Fruit fly (Drosophila melanogaster): Measurements from ENCODE around the gene CG14323.

CG14323 gene

DNA sequence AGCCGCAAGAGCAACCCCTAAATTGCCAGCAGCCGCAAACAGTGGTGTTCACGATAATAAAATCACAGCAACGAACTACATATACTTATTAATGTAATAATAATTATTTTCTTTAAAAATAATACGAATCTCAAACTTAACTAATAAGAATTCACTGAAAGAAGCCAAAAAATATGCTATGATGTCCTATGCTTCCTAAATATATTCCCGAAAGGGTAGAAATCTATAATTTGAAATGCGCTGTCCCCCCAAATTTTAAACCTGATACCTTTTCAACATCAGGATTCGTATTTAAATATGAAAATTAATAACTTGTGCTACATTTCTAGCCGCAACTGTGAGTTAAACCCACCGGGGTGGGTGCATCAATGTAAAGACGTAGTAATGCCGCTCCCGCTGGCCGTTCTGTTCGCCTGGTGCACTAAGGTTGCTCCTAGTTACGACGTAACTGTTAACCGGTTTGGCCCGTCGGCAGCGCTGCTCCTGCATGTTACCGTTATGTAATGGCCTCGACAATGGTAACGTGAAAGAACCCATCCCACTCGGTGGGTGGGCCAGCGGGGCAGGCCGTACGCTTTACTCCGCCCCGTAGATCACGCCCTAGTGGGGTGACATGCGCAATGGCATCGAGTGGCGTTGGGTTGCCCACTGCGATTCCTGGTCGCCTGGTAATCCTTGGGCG, 17.6 kb downstream of the CG14323 start (continued):
- TF ChIP-seq unc-4 (GFP tag; IDR thresholded peaks at IDR 0.05; ENCODE audit: partially characterized antibody), result no peak
- TF ChIP-seq CG15073 (GFP tag; optimal IDR thresholded peaks at IDR 0.05), result peak; percentile 45
- peak; percentile 70 for TF ChIP-seq Vsx1 (GFP tag; optimal IDR thresholded peaks at IDR 0.05)
- peak; percentile 92 for TF ChIP-seq dmrt11E (tag; optimal IDR thresholded peaks at IDR 0.05)
- 0 out of 2 replicates have a peak, but pooled peaks have one; percentile 19 for TF ChIP-seq CG11085 (GFP tag; IDR thresholded peaks at IDR 0.05)
- TF ChIP-seq CG7271 (tag; optimal IDR thresholded peaks at IDR 0.05), result peak; percentile 69
- TF ChIP-seq CG11696 (GFP tag; IDR thresholded peaks at IDR 0.05), result peak; percentile 97
- TF ChIP-seq CG3838 (GFP tag; optimal IDR thresholded peaks at IDR 0.05), result no peak
- peak; percentile 41; the same call in 1 of the 2 replicates for TF ChIP-seq sna (GFP tag; IDR thresholded peaks at IDR 0.05; ENCODE audit: partially characterized antibody)
- no peak for TF ChIP-seq prd (optimal IDR thresholded peaks at IDR 0.05)
- TF ChIP-seq prd (GFP tag; IDR thresholded peaks at IDR 0.05), result peak; percentile 87
- TF ChIP-seq Rx (GFP tag; IDR thresholded peaks at IDR 0.05), result peak; percentile 39; the same call in 1 of the 2 replicates
- TF ChIP-seq CG10565 (GFP tag; optimal IDR thresholded peaks at IDR 0.05), result no peak
- TF ChIP-seq CG17328 (GFP tag; IDR thresholded peaks at IDR 0.05), result peak; percentile 78
- peak; percentile 47 for TF ChIP-seq CG9215 (GFP tag; IDR thresholded peaks at IDR 0.05)
- TF ChIP-seq schlank (tag; optimal IDR thresholded peaks at IDR 0.05), result peak; percentile 47
- TF ChIP-seq CG9727 (GFP tag; optimal IDR thresholded peaks at IDR 0.05), result peak; percentile 96
- TF ChIP-seq Abd-B (GFP tag; optimal IDR thresholded peaks at IDR 0.05), result peak; percentile 73
- no peak for TF ChIP-seq twi (tag; optimal IDR thresholded peaks at IDR 0.05)
- TF ChIP-seq CG7786 (GFP tag; optimal IDR thresholded peaks at IDR 0.05), result peak; percentile 2
- TF ChIP-seq CG13424 (tag; optimal IDR thresholded peaks at IDR 0.05), result peak; percentile 91
- no peak for TF ChIP-seq CG12744 (GFP tag; optimal IDR thresholded peaks at IDR 0.05)
- TF ChIP-seq Hr78 (GFP tag; optimal IDR thresholded peaks at IDR 0.05), result no peak
- TF ChIP-seq CG34376 (GFP tag; optimal IDR thresholded peaks at IDR 0.05), result peak; percentile 16
- no peak for TF ChIP-seq Dp (GFP tag; optimal IDR thresholded peaks at IDR 0.05)
- peak; percentile 23 for TF ChIP-seq CG10543 (GFP tag; optimal IDR thresholded peaks at IDR 0.05)
- TF ChIP-seq odd (GFP tag; optimal IDR thresholded peaks at IDR 0.05), result peak; percentile 83
- no peak for TF ChIP-seq Dfd (GFP tag; optimal IDR thresholded peaks at IDR 0.05)
- no peak for TF ChIP-seq Poxn (GFP tag; IDR thresholded peaks at IDR 0.05)
- no peak for TF ChIP-seq tll (GFP tag; optimal IDR thresholded peaks at IDR 0.05)
- peak; percentile 56; the same call in 1 of the 2 replicates for TF ChIP-seq CG32767 (GFP tag; IDR thresholded peaks at IDR 0.05)
- TF ChIP-seq CG9817 (tag; optimal IDR thresholded peaks at IDR 0.05), result peak; percentile 70
- peak; percentile 82 for TF ChIP-seq CG6854 (GFP tag; optimal IDR thresholded peaks at IDR 0.05)
- TF ChIP-seq CG14860 (GFP tag; IDR thresholded peaks at IDR 0.05; ENCODE audit: partially characterized antibody), result 0 out of 3 replicates have a peak, but pooled peaks have one; percentile 30
- TF ChIP-seq CG1792 (GFP tag; optimal IDR thresholded peaks at IDR 0.05), result no peak
- TF ChIP-seq pzg (GFP tag; optimal IDR thresholded peaks at IDR 0.05), result no peak
- TF ChIP-seq fd64A (GFP tag; optimal IDR thresholded peaks at IDR 0.05), result peak; percentile 42
- peak; percentile 94 for TF ChIP-seq gem (tag; optimal IDR thresholded peaks at IDR 0.05)
- peak; percentile 79 for TF ChIP-seq az2 (GFP tag; optimal IDR thresholded peaks at IDR 0.05)
- TF ChIP-seq CG13296 (GFP tag; optimal IDR thresholded peaks at IDR 0.05), result peak; percentile 87
- TF ChIP-seq CG6654 (GFP tag; optimal IDR thresholded peaks at IDR 0.05), result peak; percentile 55
- peak; percentile 12 for TF ChIP-seq CG13894 (tag; optimal IDR thresholded peaks at IDR 0.05)
- peak; percentile 77 for TF ChIP-seq caup (GFP tag; optimal IDR thresholded peaks at IDR 0.05; ENCODE audit: severe bottlenecking)
- peak; percentile 56 for TF ChIP-seq stc (GFP tag; IDR thresholded peaks at IDR 0.05)
- TF ChIP-seq Antp (GFP tag; optimal IDR thresholded peaks at IDR 0.05), result no peak
- TF ChIP-seq sqz (GFP tag; optimal IDR thresholded peaks at IDR 0.05), result peak; percentile 82
- TF ChIP-seq rib (GFP tag; IDR thresholded peaks at IDR 0.05), result no peak
- peak; percentile 76 for TF ChIP-seq CG6683 (GFP tag; optimal IDR thresholded peaks at IDR 0.05)

All from whole organism, embryonic.